Worm (Caenorhabditis elegans) whole organism, midembryonic: Measurements from ENCODE around the gene B0334.13.

Experiments
- T22C8.4 ChIP-seq: fragments of 200-800 bp; sonication (Bioruptor generic); IDR thresholded peaks from 2 replicates; pipeline ENCODE4 v1.3.6; 2022; ENCODE audit warnings: missing genetic modification characterization, missing compliant biosample characterization
- cog-1 ChIP-seq: sonication (generic microtip); optimal IDR thresholded peaks from 2 replicates; lab custom pipeline; 2016; ENCODE audit warnings: missing genetic modification characterization, missing compliant biosample characterization
- flt-1 ChIP-seq: fragments of 200-800 bp; sonication (Bioruptor generic); IDR thresholded peaks from 2 replicates; pipeline ENCODE4 v1.3.6; 2022; ENCODE audit warnings: missing genetic modification characterization, missing compliant biosample characterization
- klf-2 ChIP-seq: fragments of 200-800 bp; sonication (Bioruptor generic); conservative IDR thresholded peaks from 2 replicates; pipeline ENCODE4 v1.3.6; 2022; ENCODE audit warnings: missing genetic modification reagents, missing genetic modification characterization, missing compliant biosample characterization
- med-1 ChIP-seq: sonication (generic microtip); optimal IDR thresholded peaks from 2 replicates; lab custom pipeline; 2017; ENCODE audit warnings: missing genetic modification characterization, mild to moderate bottlenecking, missing compliant biosample characterization, antibody characterized with exemption, missing genetic modification reagents; ENCODE audit not compliant: insufficient read depth
- ref-1 ChIP-seq: fragments of 200-800 bp; sonication (Bioruptor generic); conservative IDR thresholded peaks from 2 replicates; pipeline ENCODE4 v1.3.6; 2022; ENCODE audit warnings: missing genetic modification reagents, missing genetic modification characterization, missing compliant biosample characterization
- tab-1 ChIP-seq: fragments of 200-800 bp; sonication (Bioruptor generic); IDR thresholded peaks from 2 replicates; pipeline ENCODE4 v1.3.6; 2022; ENCODE audit warnings: missing genetic modification characterization, missing compliant biosample characterization
- ztf-23 ChIP-seq: fragments of 200-800 bp; sonication (Bioruptor generic); IDR thresholded peaks from 2 replicates; pipeline ENCODE4 v1.3.6; 2022; ENCODE audit warnings: missing genetic modification reagents, missing genetic modification characterization, missing compliant biosample characterization
- ztf-29 ChIP-seq: fragments of 200-800 bp; sonication (Bioruptor generic); IDR thresholded peaks from 2 replicates; pipeline ENCODE4 v1.3.6; 2022; ENCODE audit warnings: missing genetic modification reagents, missing genetic modification characterization, missing compliant biosample characterization

ce11 chrII:11455715-11456114, 32.4 kb upstream of the B0334.13 start:
- TF ChIP-seq T22C8.4 (no peak), flt-1 (GFP tag; lab: Robert Waterston, UW) (no peak), ztf-29 (GFP tag; lab: Robert Waterston, UW) (no peak), med-1 (GFP tag; lab: Kevin White, UChicago) (no peak), tab-1 (GFP tag; lab: Robert Waterston, UW) (no peak), klf-2 (GFP tag; lab: Robert Waterston, UW) (no peak), cog-1 (tag; lab: Kevin White, UChicago) (no peak), ztf-23 (GFP tag; lab: Robert Waterston, UW) (no peak), ref-1 (GFP tag; lab: Robert Waterston, UW) (no peak)
